Fruit fly (Drosophila melanogaster): Measurements from ENCODE around the gene nkd.

nkd gene

dm6 chr3L:19073909-19074239 lies 28.6 kb upstream of the nkd start (continued):
- TF ChIP-seq Opbp (GFP tag; IDR thresholded peaks at IDR 0.05; ENCODE audit: partially characterized antibody), result no peak
- no peak for TF ChIP-seq z (GFP tag; IDR thresholded peaks at IDR 0.05)
- TF ChIP-seq CG10654 (GFP tag; optimal IDR thresholded peaks at IDR 0.05), result no peak
- TF ChIP-seq Taf1 (GFP tag; IDR thresholded peaks at IDR 0.05), result no peak
- TF ChIP-seq Lhr (GFP tag; optimal IDR thresholded peaks at IDR 0.05), result no peak
- no peak for TF ChIP-seq HmgD (GFP tag; optimal IDR thresholded peaks at IDR 0.05)
- no peak for TF ChIP-seq nau (GFP tag; optimal IDR thresholded peaks at IDR 0.05)
- TF ChIP-seq CG7372 (GFP tag; IDR thresholded peaks at IDR 0.05), result no peak
- no peak for TF ChIP-seq CrebB (tag; optimal IDR thresholded peaks at IDR 0.05)
- no peak for TF ChIP-seq ranshi (GFP tag; IDR thresholded peaks at IDR 0.05)
- TF ChIP-seq Hsf (GFP tag; optimal IDR thresholded peaks at IDR 0.05), result no peak
- TF ChIP-seq CG2199 (GFP tag; IDR thresholded peaks at IDR 0.05), result no peak
- TF ChIP-seq CG9215 (GFP tag; IDR thresholded peaks at IDR 0.05), result no peak
- no peak for TF ChIP-seq sens-2 (GFP tag; IDR thresholded peaks at IDR 0.05)
- no peak for TF ChIP-seq kni (GFP tag; optimal IDR thresholded peaks at IDR 0.05)
- TF ChIP-seq Dad (GFP tag; optimal IDR thresholded peaks at IDR 0.05), result no peak
- no peak for TF ChIP-seq Usf (GFP tag; optimal IDR thresholded peaks at IDR 0.05)
- TF ChIP-seq CkIIα-i1 (GFP tag; IDR thresholded peaks at IDR 0.05), result no peak
- 0 out of 2 replicates have a peak, but pooled peaks have one; percentile 30 for TF ChIP-seq HLH3B (GFP tag; IDR thresholded peaks at IDR 0.05)
- no peak for TF ChIP-seq Mad (GFP tag; optimal IDR thresholded peaks at IDR 0.05)
- no peak for TF ChIP-seq CG6683 (GFP tag; optimal IDR thresholded peaks at IDR 0.05)
- TF ChIP-seq row (GFP tag; IDR thresholded peaks at IDR 0.05), result no peak; the same call in none of the 3 replicates
- no peak for TF ChIP-seq pnt (GFP tag; optimal IDR thresholded peaks at IDR 0.05)
- TF ChIP-seq HLH4C (GFP tag; IDR thresholded peaks at IDR 0.05; ENCODE audit: partially characterized antibody), result no peak
- TF ChIP-seq Nf-YC (tag; optimal IDR thresholded peaks at IDR 0.05), result no peak
- TF ChIP-seq dmrt11E (tag; optimal IDR thresholded peaks at IDR 0.05), result no peak
- TF ChIP-seq CG13775 (GFP tag; optimal IDR thresholded peaks at IDR 0.05), result no peak
- TF ChIP-seq CG10431 (GFP tag; optimal IDR thresholded peaks at IDR 0.05), result peak; percentile 30
- TF ChIP-seq ara (GFP tag; IDR thresholded peaks at IDR 0.05), result peak; percentile 54; the same call in 1 of the 2 replicates
- TF ChIP-seq HLH54F (GFP tag; optimal IDR thresholded peaks at IDR 0.05), result no peak
- 0 out of 3 replicates have a peak, but pooled peaks have one; percentile 18 for TF ChIP-seq CG7357 (GFP tag; IDR thresholded peaks at IDR 0.05)
- TF ChIP-seq pfk (GFP tag; optimal IDR thresholded peaks at IDR 0.05), result no peak
- TF ChIP-seq CG9609 (GFP tag; optimal IDR thresholded peaks at IDR 0.05), result no peak
- TF ChIP-seq sr (GFP tag; IDR thresholded peaks at IDR 0.05), result no peak
- TF ChIP-seq Oli (tag; optimal IDR thresholded peaks at IDR 0.05), result peak; percentile 59
- TF ChIP-seq exex (tag; optimal IDR thresholded peaks at IDR 0.05), result no peak
- peak; percentile 59 for TF ChIP-seq CG8924 (tag; optimal IDR thresholded peaks at IDR 0.05)
- TF ChIP-seq zen (tag; optimal IDR thresholded peaks at IDR 0.05), result no peak
- TF ChIP-seq pzg (GFP tag; optimal IDR thresholded peaks at IDR 0.05), result no peak
- TF ChIP-seq CG31388 (GFP tag; optimal IDR thresholded peaks at IDR 0.05), result no peak
- TF ChIP-seq gsb (GFP tag; IDR thresholded peaks at IDR 0.05), result no peak
- no peak for TF ChIP-seq wdn (GFP tag; IDR thresholded peaks at IDR 0.05)
- no peak for TF ChIP-seq Dll (GFP tag; IDR thresholded peaks at IDR 0.05; ENCODE audit: partially characterized antibody)
- TF ChIP-seq trh (GFP tag; optimal IDR thresholded peaks at IDR 0.05), result no peak
- no peak for TF ChIP-seq CG2875 (GFP tag; optimal IDR thresholded peaks at IDR 0.05)
- TF ChIP-seq CG9437 (GFP tag; optimal IDR thresholded peaks at IDR 0.05), result peak; percentile 45
- TF ChIP-seq fd96Cb (tag; optimal IDR thresholded peaks at IDR 0.05), result peak; percentile 69
- TF ChIP-seq CG11093 (GFP tag; IDR thresholded peaks at IDR 0.05), result no peak
- TF ChIP-seq otp (GFP tag; IDR thresholded peaks at IDR 0.05), result no peak
- no peak for TF ChIP-seq dimm (GFP tag; IDR thresholded peaks at IDR 0.05)
- no peak for TF ChIP-seq h (optimal IDR thresholded peaks at IDR 0.05)
- TF ChIP-seq CG2889 (GFP tag; IDR thresholded peaks at IDR 0.05), result no peak
- TF ChIP-seq CG2116 (GFP tag; optimal IDR thresholded peaks at IDR 0.05), result no peak
